Fruit fly (Drosophila melanogaster) whole organism, pupa: Measurements from ENCODE around the gene eIF5B.

ENCODE experiments used
- CG10348 ChIP-seq: fragments of 200-800 bp; sonication (Bioruptor generic); IDR thresholded peaks from 2 replicates; pipeline ENCODE4 v1.3.6; 2022; ENCODE audit warnings: missing biosample characterization, missing genetic modification characterization
- CG12605 ChIP-seq: fragments of 200-800 bp; sonication (Bioruptor generic); IDR thresholded peaks from 2 replicates; pipeline ENCODE4 v1.3.6; 2022; ENCODE audit warnings: missing biosample characterization, missing genetic modification characterization
- CG13204 ChIP-seq: fragments of 200-800 bp; sonication (Bioruptor generic); optimal IDR thresholded peaks from 2 replicates; lab custom pipeline; 2018; ENCODE audit warnings: missing biosample characterization, mild to moderate bottlenecking, missing genetic modification characterization, moderate library complexity
- CG14655 ChIP-seq: fragments of 200-800 bp; sonication (Bioruptor generic); optimal IDR thresholded peaks from 3 replicates; lab custom pipeline; 2017; ENCODE audit warnings: mild to moderate bottlenecking, missing biosample characterization, missing genetic modification reagents, missing genetic modification characterization
- CG15710 ChIP-seq: fragments of 200-800 bp; sonication (Bioruptor generic); optimal IDR thresholded peaks from 2 replicates; lab custom pipeline; 2018; ENCODE audit warnings: missing biosample characterization, mild to moderate bottlenecking, missing genetic modification characterization, moderate library complexity
- CG17806 ChIP-seq: fragments of 200-800 bp; sonication (Bioruptor generic); optimal IDR thresholded peaks from 2 replicates; lab custom pipeline; 2018; ENCODE audit warnings: missing biosample characterization, mild to moderate bottlenecking, missing genetic modification characterization, moderate library complexity
- CG32121 ChIP-seq: fragments of 200-800 bp; sonication (Bioruptor generic); IDR thresholded peaks from 2 replicates; pipeline ENCODE4 v1.3.6; 2022; ENCODE audit warnings: missing biosample characterization, missing genetic modification characterization
- CG34367 ChIP-seq: fragments of 200-800 bp; sonication (Bioruptor generic); optimal IDR thresholded peaks from 2 replicates; lab custom pipeline; 2018; ENCODE audit warnings: missing biosample characterization, mild to moderate bottlenecking, missing genetic modification characterization
- CG4496 ChIP-seq: fragments of 200-800 bp; sonication (Bioruptor generic); IDR thresholded peaks from 3 replicates; pipeline ENCODE4 v1.3.6; 2022; ENCODE audit warnings: missing biosample characterization, missing genetic modification characterization
- CG8159 ChIP-seq: fragments of 200-800 bp; sonication (Bioruptor generic); optimal IDR thresholded peaks from 3 replicates; lab custom pipeline; 2018; ENCODE audit warnings: missing biosample characterization, mild to moderate bottlenecking, missing genetic modification characterization, moderate library complexity
- CG8301 ChIP-seq: fragments of 200-800 bp; sonication (Bioruptor generic); optimal IDR thresholded peaks from 2 replicates; lab custom pipeline; 2018; ENCODE audit warnings: missing biosample characterization, mild to moderate bottlenecking, missing genetic modification characterization
- CG9948 ChIP-seq: fragments of 200-800 bp; sonication (Bioruptor generic); optimal IDR thresholded peaks from 2 replicates; lab custom pipeline; 2018; ENCODE audit warnings: missing biosample characterization, mild to moderate bottlenecking, missing genetic modification characterization, moderate library complexity
- D1 ChIP-seq: fragments of 200-800 bp; sonication (Bioruptor generic); optimal IDR thresholded peaks from 2 replicates; lab custom pipeline; 2018; ENCODE audit warnings: missing biosample characterization, mild to moderate bottlenecking, missing genetic modification characterization, moderate library complexity
- EcR ChIP-seq: fragments of 200-800 bp; sonication (Bioruptor generic); optimal IDR thresholded peaks from 3 replicates; lab custom pipeline; 2019; ENCODE audit warnings: missing biosample characterization, missing genetic modification characterization, mild to moderate bottlenecking, moderate library complexity, missing genetic modification reagents
- Ets98B ChIP-seq: fragments of 200-800 bp; sonication (Bioruptor generic); IDR thresholded peaks from 2 replicates; pipeline ENCODE4 v1.3.6; 2022; ENCODE audit warnings: missing biosample characterization, missing genetic modification characterization
- Pif1A ChIP-seq: fragments of 200-800 bp; sonication (Bioruptor generic); optimal IDR thresholded peaks from 3 replicates; lab custom pipeline; 2016; ENCODE audit warnings: missing biosample characterization, missing genetic modification characterization
- Pif1B ChIP-seq: fragments of 200-800 bp; sonication (Bioruptor generic); optimal IDR thresholded peaks from 3 replicates; lab custom pipeline; 2016; ENCODE audit warnings: missing biosample characterization, missing genetic modification characterization
- Snoo ChIP-seq: fragments of 200-800 bp; sonication (Bioruptor generic); optimal IDR thresholded peaks from 3 replicates; lab custom pipeline; 2017; ENCODE audit warnings: missing biosample characterization, mild to moderate bottlenecking, missing genetic modification characterization, inconsistent platforms
- fd96Ca ChIP-seq: fragments of 200-800 bp; sonication (Bioruptor generic); IDR thresholded peaks from 3 replicates; pipeline ENCODE4 v1.3.6; 2022; ENCODE audit warnings: missing biosample characterization, missing genetic modification characterization
- gl ChIP-seq: fragments of 200-800 bp; sonication (Bioruptor generic); optimal IDR thresholded peaks from 2 replicates; lab custom pipeline; 2018; ENCODE audit warnings: missing biosample characterization, mild to moderate bottlenecking, missing genetic modification characterization
- rn ChIP-seq: fragments of 200-800 bp; sonication (Bioruptor generic); IDR thresholded peaks from 2 replicates; pipeline ENCODE4 v1.3.6; 2022; ENCODE audit warnings: missing biosample characterization, missing genetic modification characterization

Gene eIF5B

dm6 chr3L:3420237-3420643, 40.5 kb downstream of the eIF5B start:
- TF ChIP-seq CG8301 (tag; lab: Kevin White, UChicago) (no peak), CG14655 (no peak), rn (GFP tag; lab: Robert Waterston, UW) (no peak), CG17806 (tag; lab: Kevin White, UChicago) (no peak), Snoo (tag; lab: Kevin White, UChicago) (no peak), CG10348 (GFP tag; lab: Robert Waterston, UW) (no peak), CG9948 (tag; lab: Kevin White, UChicago) (no peak), CG32121 (0 out of 2 replicates have a peak, but pooled peaks have one; percentile 10), EcR (peak; percentile 66), Pif1B (GFP tag; lab: Kevin White, UChicago) (no peak), CG15710 (tag; lab: Kevin White, UChicago) (no peak), CG34367 (tag; lab: Kevin White, UChicago) (no peak), fd96Ca (GFP tag; lab: Robert Waterston, UW) (no peak), CG12605 (GFP tag; lab: Robert Waterston, UW) (peak; percentile 37), Pif1A (GFP tag; lab: Kevin White, UChicago) (no peak), D1 (tag; lab: Kevin White, UChicago) (no peak), CG13204 (GFP tag; lab: Kevin White, UChicago) (peak; percentile 20), CG8159 (tag; lab: Kevin White, UChicago) (no peak), gl (tag; lab: Kevin White, UChicago) (no peak), Ets98B (GFP tag; lab: Robert Waterston, UW) (peak; percentile 35; the same call in 1 of the 2 replicates), CG4496 (GFP tag; lab: Robert Waterston, UW) (no peak)

DNA sequence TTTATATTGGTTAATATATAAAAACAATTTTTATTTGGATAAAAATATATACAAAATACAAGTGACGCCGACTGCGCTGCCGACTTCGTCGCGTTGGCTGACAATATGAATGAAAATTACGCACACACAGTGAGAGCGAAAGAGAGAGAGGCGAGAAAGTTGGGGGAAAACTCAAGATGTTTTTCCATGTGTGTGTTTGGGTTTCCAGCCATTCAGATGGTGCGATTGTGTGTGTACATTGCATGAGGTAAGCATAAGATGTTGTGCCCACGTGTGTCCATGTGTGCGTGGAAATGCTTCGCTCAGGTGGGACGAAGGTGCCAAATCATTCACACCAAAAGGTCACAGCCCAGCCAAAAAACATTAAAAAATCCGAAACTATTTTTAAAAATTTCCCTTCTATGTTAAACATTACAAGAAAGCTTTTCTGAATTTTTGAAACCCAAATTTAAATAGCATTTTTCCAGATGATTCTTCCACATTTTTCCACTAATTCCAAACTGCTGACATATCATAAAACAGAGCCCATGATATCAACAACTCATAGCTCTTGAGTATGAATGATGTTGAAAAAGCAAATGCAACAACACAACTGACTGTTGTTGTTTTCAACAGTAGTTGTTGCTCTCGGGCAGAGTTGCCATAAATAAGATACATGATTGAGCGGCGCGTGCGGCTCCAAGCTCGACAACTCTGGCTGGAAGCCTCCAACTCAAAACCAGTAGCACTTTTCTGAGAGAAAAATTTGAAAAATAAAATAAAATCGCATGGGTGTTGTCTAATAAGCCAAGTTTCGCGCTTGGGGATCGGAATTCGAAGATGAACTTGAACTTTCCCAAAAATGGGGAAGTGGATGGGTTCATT, 41.2 kb downstream of the eIF5B start:
- TF ChIP-seq EcR: no peak
- TF ChIP-seq CG8301 (tag; lab: Kevin White, UChicago): peak; percentile 25
- TF ChIP-seq CG10348 (GFP tag; lab: Robert Waterston, UW): no peak
- TF ChIP-seq CG32121: peak; percentile 62
- no peak for TF ChIP-seq rn (GFP tag; lab: Robert Waterston, UW)
- TF ChIP-seq CG4496 (GFP tag; lab: Robert Waterston, UW): 0 out of 3 replicates have a peak, but pooled peaks have one; percentile 10
- TF ChIP-seq CG14655: peak; percentile 25
- TF ChIP-seq gl (tag; lab: Kevin White, UChicago): no peak

dm6 chr3L:3418207-3419086, 42.3 kb downstream of the eIF5B start:
- TF ChIP-seq gl (tag; lab: Kevin White, UChicago): no peak
- TF ChIP-seq CG12605 (GFP tag; lab: Robert Waterston, UW): peak; percentile 97
- TF ChIP-seq D1 (tag; lab: Kevin White, UChicago): no peak
- TF ChIP-seq fd96Ca (GFP tag; lab: Robert Waterston, UW): peak; percentile 98
- TF ChIP-seq CG10348 (GFP tag; lab: Robert Waterston, UW): peak; percentile 89
- TF ChIP-seq Snoo (tag; lab: Kevin White, UChicago): peak; percentile 47
- TF ChIP-seq CG14655: peak; percentile 98
- peak; percentile 71 for TF ChIP-seq CG15710 (tag; lab: Kevin White, UChicago)
- peak; percentile 84 for TF ChIP-seq CG17806 (tag; lab: Kevin White, UChicago)
- TF ChIP-seq Ets98B (GFP tag; lab: Robert Waterston, UW): peak; percentile 99
- peak; percentile 98 for TF ChIP-seq CG8301 (tag; lab: Kevin White, UChicago)
- TF ChIP-seq CG13204 (GFP tag; lab: Kevin White, UChicago): peak; percentile 78
- peak; percentile 94 for TF ChIP-seq Pif1A (GFP tag; lab: Kevin White, UChicago)
- peak; percentile 85 for TF ChIP-seq Pif1B (GFP tag; lab: Kevin White, UChicago)
- TF ChIP-seq rn (GFP tag; lab: Robert Waterston, UW): peak; percentile 95
- peak; percentile 71 for TF ChIP-seq EcR
- peak; percentile 68 for TF ChIP-seq CG34367 (tag; lab: Kevin White, UChicago)
- TF ChIP-seq CG4496 (GFP tag; lab: Robert Waterston, UW): peak; percentile 99
- peak; percentile 84 for TF ChIP-seq CG9948 (tag; lab: Kevin White, UChicago)
- peak; percentile 99 for TF ChIP-seq CG32121
- TF ChIP-seq CG8159 (tag; lab: Kevin White, UChicago): peak; percentile 66

DNA sequence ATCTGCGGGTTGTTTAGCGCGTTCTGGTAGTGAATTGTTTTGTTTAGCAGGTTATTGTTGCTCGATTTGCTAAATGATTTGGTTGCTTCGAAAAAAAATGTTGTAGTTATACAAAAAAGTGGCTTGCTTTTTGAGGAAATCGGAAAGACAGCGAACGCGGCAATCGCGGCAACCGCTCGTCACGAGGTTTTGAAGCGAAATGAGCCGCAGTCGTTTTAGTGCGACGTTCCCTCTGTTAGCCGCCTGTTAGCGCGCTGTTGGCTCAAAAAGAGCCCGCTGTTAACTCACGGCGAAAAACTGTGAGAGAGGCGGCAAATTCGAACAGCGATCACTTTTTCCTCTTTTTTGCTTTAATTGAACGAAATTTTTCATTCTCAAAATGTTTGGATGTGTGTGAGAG, 43.0 kb downstream of the eIF5B start:
- TF ChIP-seq CG8159 (tag; lab: Kevin White, UChicago) (peak; percentile 5), Snoo (tag; lab: Kevin White, UChicago) (no peak), CG8301 (tag; lab: Kevin White, UChicago) (no peak), CG9948 (tag; lab: Kevin White, UChicago) (no peak), EcR (no peak), Pif1B (GFP tag; lab: Kevin White, UChicago) (no peak), D1 (tag; lab: Kevin White, UChicago) (peak; percentile 15), CG15710 (tag; lab: Kevin White, UChicago) (no peak), CG4496 (GFP tag; lab: Robert Waterston, UW) (peak; percentile 54; the same call in 1 of the 3 replicates), CG10348 (GFP tag; lab: Robert Waterston, UW) (no peak), rn (GFP tag; lab: Robert Waterston, UW) (no peak), Pif1A (GFP tag; lab: Kevin White, UChicago) (no peak), Ets98B (GFP tag; lab: Robert Waterston, UW) (peak; percentile 14; the same call in 1 of the 2 replicates), CG34367 (tag; lab: Kevin White, UChicago) (no peak), CG12605 (GFP tag; lab: Robert Waterston, UW) (peak; percentile 42; the same call in 1 of the 2 replicates), CG32121 (0 out of 2 replicates have a peak, but pooled peaks have one; percentile 22), CG17806 (tag; lab: Kevin White, UChicago) (no peak), fd96Ca (GFP tag; lab: Robert Waterston, UW) (no peak), gl (tag; lab: Kevin White, UChicago) (no peak), CG13204 (GFP tag; lab: Kevin White, UChicago) (no peak), CG14655 (no peak)
